Worm (Caenorhabditis elegans) whole organism, L2 larva: ENCODE data around the gene srab-12.

Experiments used
- ceh-82 ChIP-seq: fragments of 150-350 bp; optimal IDR thresholded peaks from 2 replicates; lab custom pipeline; 2014; ENCODE audit warnings: missing biosample characterization, missing genetic modification characterization
- lin-13 ChIP-seq: fragments of 150-350 bp; optimal IDR thresholded peaks from 2 replicates; lab custom pipeline; 2014; ENCODE audit warnings: missing biosample characterization, missing genetic modification reagents, missing genetic modification characterization
- nhr-25 ChIP-seq: fragments of 150-350 bp; sonication (generic microtip); optimal IDR thresholded peaks from 3 replicates; lab custom pipeline; 2014; ENCODE audit warnings: missing biosample characterization, missing genetic modification characterization
- snpc-4 ChIP-seq: fragments of 150-350 bp; optimal IDR thresholded peaks from 2 replicates; lab custom pipeline; 2014; ENCODE audit warnings: missing biosample characterization, missing genetic modification characterization

ce11 chrV:17749181-17749580, 34.3 kb downstream of the srab-12 start, which contains the start of gene R12G8.1:
- TF ChIP-seq snpc-4 (no peak), ceh-82 (tag; lab: Kevin White, UChicago) (no peak), nhr-25 (tag; lab: Kevin White, UChicago) (no peak), lin-13 (GFP tag; lab: Kevin White, UChicago) (no peak)
